Fruit fly (Drosophila melanogaster): ENCODE measurements around the gene RpS10b.

RpS10b gene

dm6 chrX:19579648-19580301 is 18.1 kb upstream of the RpS10b start, which contains the start of gene Tao (continued):
- no peak for TF ChIP-seq CG14441 (GFP tag; IDR thresholded peaks at IDR 0.05)
- TF ChIP-seq CG34376 (GFP tag; optimal IDR thresholded peaks at IDR 0.05): no peak
- no peak for TF ChIP-seq CG10979 (tag; optimal IDR thresholded peaks at IDR 0.05)
- TF ChIP-seq CG12744 (GFP tag; optimal IDR thresholded peaks at IDR 0.05): no peak
- no peak for TF ChIP-seq CG7372 (GFP tag; IDR thresholded peaks at IDR 0.05)
- TF ChIP-seq her (GFP tag; optimal IDR thresholded peaks at IDR 0.05): no peak
- TF ChIP-seq CG17912 (GFP tag; optimal IDR thresholded peaks at IDR 0.05): no peak
- no peak for TF ChIP-seq D19B (GFP tag; optimal IDR thresholded peaks at IDR 0.05)
- peak; percentile 54; the same call in 1 of the 3 replicates for TF ChIP-seq mld (GFP tag; IDR thresholded peaks at IDR 0.05; ENCODE audit: partially characterized antibody)
- TF ChIP-seq CG1647 (GFP tag; optimal IDR thresholded peaks at IDR 0.05): no peak
- TF ChIP-seq CG1602 (GFP tag; optimal IDR thresholded peaks at IDR 0.05): no peak
- no peak for TF ChIP-seq tap (tag; optimal IDR thresholded peaks at IDR 0.05)
- TF ChIP-seq CG8290 (GFP tag; optimal IDR thresholded peaks at IDR 0.05): no peak
- TF ChIP-seq CG8290 (tag; optimal IDR thresholded peaks at IDR 0.05): no peak
- TF ChIP-seq MTF-1 (GFP tag; optimal IDR thresholded peaks at IDR 0.05; ENCODE audit: borderline replicate concordance): no peak
- no peak for TF ChIP-seq Tbp (GFP tag; optimal IDR thresholded peaks at IDR 0.05)
- TF ChIP-seq cas (GFP tag; IDR thresholded peaks at IDR 0.05): no peak
- TF ChIP-seq pfk (GFP tag; optimal IDR thresholded peaks at IDR 0.05): no peak
- peak; percentile 17 for TF ChIP-seq CG33213 (GFP tag; optimal IDR thresholded peaks at IDR 0.05)
- no peak for TF ChIP-seq NK7.1 (GFP tag; optimal IDR thresholded peaks at IDR 0.05)
- no peak for TF ChIP-seq ssp (GFP tag; IDR thresholded peaks at IDR 0.05)
- TF ChIP-seq sens (GFP tag): peak; percentile 66
- TF ChIP-seq CG10147 (GFP tag; optimal IDR thresholded peaks at IDR 0.05): no peak
- no peak for TF ChIP-seq wek (GFP tag; optimal IDR thresholded peaks at IDR 0.05)
- no peak for TF ChIP-seq pita (GFP tag; optimal IDR thresholded peaks at IDR 0.05)
- TF ChIP-seq repo (GFP tag; optimal IDR thresholded peaks at IDR 0.05): no peak
- no peak for TF ChIP-seq zf30C (GFP tag; optimal IDR thresholded peaks at IDR 0.05)
- TF ChIP-seq CG4424 (GFP tag; optimal IDR thresholded peaks at IDR 0.05): no peak
- peak; percentile 91 for TF ChIP-seq Dll (GFP tag; IDR thresholded peaks at IDR 0.05; ENCODE audit: partially characterized antibody)
- no peak for TF ChIP-seq CG15073 (GFP tag; optimal IDR thresholded peaks at IDR 0.05)
- no peak for TF ChIP-seq sr (GFP tag; IDR thresholded peaks at IDR 0.05)
- TF ChIP-seq dm (GFP tag; optimal IDR thresholded peaks at IDR 0.05): no peak
- TF ChIP-seq CG13287 (GFP tag; IDR thresholded peaks at IDR 0.05; ENCODE audit: partially characterized antibody): peak; percentile 83
- TF ChIP-seq CG18764 (GFP tag; optimal IDR thresholded peaks at IDR 0.05): no peak
- no peak for TF ChIP-seq CG16815 (GFP tag; optimal IDR thresholded peaks at IDR 0.05)
- TF ChIP-seq CG17829 (tag; optimal IDR thresholded peaks at IDR 0.05): no peak
- TF ChIP-seq CG3163 (GFP tag; optimal IDR thresholded peaks at IDR 0.05): no peak
- no peak for TF ChIP-seq ewg (GFP tag; optimal IDR thresholded peaks at IDR 0.05)
- TF ChIP-seq aop (GFP tag; IDR thresholded peaks at IDR 0.05): no peak
- no peak for TF ChIP-seq CG31388 (GFP tag; optimal IDR thresholded peaks at IDR 0.05)
- TF ChIP-seq nerfin-2 (GFP tag; IDR thresholded peaks at IDR 0.05; ENCODE audit: partially characterized antibody): peak; percentile 68
- TF ChIP-seq CG4282 (GFP tag; optimal IDR thresholded peaks at IDR 0.05): no peak
- TF ChIP-seq croc (GFP tag; conservative IDR thresholded peaks at IDR 0.05): no peak
- no peak for TF ChIP-seq CG6254 (GFP tag; optimal IDR thresholded peaks at IDR 0.05)
- TF ChIP-seq cad (GFP tag; optimal IDR thresholded peaks at IDR 0.05): no peak
- peak; percentile 44 for TF ChIP-seq phol (tag; optimal IDR thresholded peaks at IDR 0.05)
- TF ChIP-seq CG34224 (GFP tag; IDR thresholded peaks at IDR 0.05; ENCODE audit: partially characterized antibody): peak; percentile 82
- no peak for TF ChIP-seq CG2199 (GFP tag; IDR thresholded peaks at IDR 0.05)
- no peak for TF ChIP-seq Rfx (GFP tag; IDR thresholded peaks at IDR 0.05)
- no peak for TF ChIP-seq CG4360 (GFP tag; IDR thresholded peaks at IDR 0.05)
- no peak for TF ChIP-seq CG11504 (tag; optimal IDR thresholded peaks at IDR 0.05)

Measured in whole organism, embryonic.